Fruit fly (Drosophila melanogaster): ENCODE measurements around the gene Nepl17.

The Nepl17 gene

dm6 chr3R:28898921-28899545 is 26.3 kb downstream of the Nepl17 start:
- peak; percentile 88 for TF ChIP-seq vri (GFP tag; optimal IDR thresholded peaks at IDR 0.05)
- TF ChIP-seq dsx (GFP tag; optimal IDR thresholded peaks at IDR 0.05; ENCODE audit: poor library complexity, severe bottlenecking), result peak; percentile 36
- peak; percentile 41 for TF ChIP-seq fkh (GFP tag; optimal IDR thresholded peaks at IDR 0.05)
- TF ChIP-seq Blimp-1 (GFP tag; optimal IDR thresholded peaks at IDR 0.05), result no peak
- TF ChIP-seq Eip75B (GFP tag; optimal IDR thresholded peaks at IDR 0.05), result no peak

dm6 chr3R:28901468-28902163 is 28.9 kb downstream of the Nepl17 start:
- no peak for TF ChIP-seq acj6 (GFP tag; optimal IDR thresholded peaks at IDR 0.05)
- TF ChIP-seq svp (GFP tag), result peak; percentile 71
- 0 out of 3 replicates have a peak, but pooled peaks have one; percentile 16 for TF ChIP-seq eg (GFP tag; IDR thresholded peaks at IDR 0.05)

dm6 chr3R:28903392-28903791 is 30.7 kb downstream of the Nepl17 start:
- TF ChIP-seq CG11902 (GFP tag; optimal IDR thresholded peaks at IDR 0.05), result no peak
- TF ChIP-seq CG16779 (tag; optimal IDR thresholded peaks at IDR 0.05), result no peak

dm6 chr3R:28904174-28904573 is 31.5 kb downstream of the Nepl17 start:
- TF ChIP-seq CG6792 (GFP tag; optimal IDR thresholded peaks at IDR 0.05) (no peak), CG3919 (GFP tag; optimal IDR thresholded peaks at IDR 0.05) (peak; percentile 16), CG16779 (tag; optimal IDR thresholded peaks at IDR 0.05) (no peak), CG10631 (GFP tag; optimal IDR thresholded peaks at IDR 0.05) (peak; percentile 22), CG32006 (GFP tag; optimal IDR thresholded peaks at IDR 0.05) (peak; percentile 44), CG15336 (GFP tag; IDR thresholded peaks at IDR 0.05) (peak; percentile 53; the same call in 1 of the 2 replicates), eg (GFP tag; IDR thresholded peaks at IDR 0.05) (peak; percentile 60), CG8119 (GFP tag; IDR thresholded peaks at IDR 0.05) (peak; percentile 50; the same call in 1 of the 3 replicates), CG6276 (GFP tag; optimal IDR thresholded peaks at IDR 0.05) (peak; percentile 35), dac (GFP tag; optimal IDR thresholded peaks at IDR 0.05) (no peak), Hr4 (GFP tag; optimal IDR thresholded peaks at IDR 0.05) (peak; percentile 41), CG8319 (GFP tag; optimal IDR thresholded peaks at IDR 0.05) (no peak), achi (GFP tag; optimal IDR thresholded peaks at IDR 0.05) (peak; percentile 22), Eip78C (GFP tag) (peak; percentile 53), CG6163 (GFP tag; IDR thresholded peaks at IDR 0.05) (peak; percentile 36; the same call in 1 of the 3 replicates), CG4318 (GFP tag; optimal IDR thresholded peaks at IDR 0.05) (no peak)

- no peak for TF ChIP-seq CG11902 (GFP tag; optimal IDR thresholded peaks at IDR 0.05)
- peak; percentile 58; the same call in 1 of the 2 replicates for TF ChIP-seq Gug (GFP tag; IDR thresholded peaks at IDR 0.05)
- TF ChIP-seq CG8319 (GFP tag; optimal IDR thresholded peaks at IDR 0.05), result no peak
- TF ChIP-seq CG3919 (GFP tag; optimal IDR thresholded peaks at IDR 0.05), result peak; percentile 26
- TF ChIP-seq CG32006 (GFP tag; optimal IDR thresholded peaks at IDR 0.05), result peak; percentile 63
- TF ChIP-seq spab (GFP tag; optimal IDR thresholded peaks at IDR 0.05), result no peak
- TF ChIP-seq CG9139 (GFP tag; optimal IDR thresholded peaks at IDR 0.05), result no peak
- TF ChIP-seq lz (GFP tag; optimal IDR thresholded peaks at IDR 0.05), result peak; percentile 34
- TF ChIP-seq CG11762 (GFP tag; optimal IDR thresholded peaks at IDR 0.05; ENCODE audit: insufficient read depth), result no peak
- no peak for TF ChIP-seq CG16779 (tag; optimal IDR thresholded peaks at IDR 0.05)
- no peak for TF ChIP-seq CG8632 (GFP tag; optimal IDR thresholded peaks at IDR 0.05)
- peak; percentile 4 for TF ChIP-seq Eip75B (GFP tag; optimal IDR thresholded peaks at IDR 0.05)
- peak; percentile 50 for TF ChIP-seq CG31627 (GFP tag; optimal IDR thresholded peaks at IDR 0.05)
- TF ChIP-seq eg (GFP tag; IDR thresholded peaks at IDR 0.05), result peak; percentile 84
- TF ChIP-seq pdm3 (GFP tag; optimal IDR thresholded peaks at IDR 0.05), result peak; percentile 46
- no peak for TF ChIP-seq dsx (GFP tag; optimal IDR thresholded peaks at IDR 0.05; ENCODE audit: poor library complexity, severe bottlenecking)
- TF ChIP-seq CG15336 (GFP tag; IDR thresholded peaks at IDR 0.05), result peak; percentile 67
- no peak for TF ChIP-seq CG34406 (GFP tag; optimal IDR thresholded peaks at IDR 0.05)
- TF ChIP-seq Sox15 (GFP tag; optimal IDR thresholded peaks at IDR 0.05), result no peak
- peak; percentile 81 for TF ChIP-seq CG6163 (GFP tag; IDR thresholded peaks at IDR 0.05)
- peak; percentile 13 for TF ChIP-seq achi (GFP tag; optimal IDR thresholded peaks at IDR 0.05)
- TF ChIP-seq CG11294 (GFP tag; IDR thresholded peaks at IDR 0.05), result peak; percentile 65
- no peak for TF ChIP-seq cyc (GFP tag; optimal IDR thresholded peaks at IDR 0.05)
- peak; percentile 57 for TF ChIP-seq Hr39 (GFP tag; optimal IDR thresholded peaks at IDR 0.05)
- TF ChIP-seq CG6792 (GFP tag; optimal IDR thresholded peaks at IDR 0.05), result peak; percentile 14
- TF ChIP-seq fd59A (GFP tag; optimal IDR thresholded peaks at IDR 0.05), result no peak
- TF ChIP-seq OdsH (GFP tag; optimal IDR thresholded peaks at IDR 0.05), result peak; percentile 42
Observed at dm6 chr3R:28904816-28905435, 32.2 kb downstream of the Nepl17 start.

Measured in whole organism, prepupa.